Worm (Caenorhabditis elegans): Measurements from ENCODE around the gene F14F7.7.

F14F7.7 gene

ce11 chrIII:13013912-13014311 lies 16.8 kb upstream of the F14F7.7 start (continued):
- TF ChIP-seq hpl-2 (GFP tag; optimal IDR thresholded peaks at IDR 0.05) (no peak), lin-39 (tag; optimal IDR thresholded peaks at IDR 0.05) (no peak), mdl-1 (tag; optimal IDR thresholded peaks at IDR 0.05) (no peak), ztf-4 (tag; optimal IDR thresholded peaks at IDR 0.05) (no peak), egl-27 (tag; optimal IDR thresholded peaks at IDR 0.05) (no peak), pag-3 (tag; optimal IDR thresholded peaks at IDR 0.05; ENCODE audit: borderline replicate concordance, insufficient read depth) (no peak), F16B12.6 (tag; optimal IDR thresholded peaks at IDR 0.05) (no peak), isw-1 (GFP tag; IDR thresholded peaks at IDR 0.05) (no peak), unc-98 (GFP tag; IDR thresholded peaks at IDR 0.05) (no peak), C16A3.4 (tag; optimal IDR thresholded peaks at IDR 0.05) (no peak), snu-23 (GFP tag; optimal IDR thresholded peaks at IDR 0.05) (peak; percentile 2)

ce11 chrIII:13015754-13016317 lies 14.9 kb upstream of the F14F7.7 start:
- TF ChIP-seq nhr-84 (tag; optimal IDR thresholded peaks at IDR 0.05) = no peak
- TF ChIP-seq nhr-90 (tag; optimal IDR thresholded peaks at IDR 0.05; ENCODE audit: poor library complexity) = peak; percentile 37
- peak; percentile 47 for TF ChIP-seq nhr-20 (tag; optimal IDR thresholded peaks at IDR 0.05)
- TF ChIP-seq Y116A8C.19 (tag; optimal IDR thresholded peaks at IDR 0.05; ENCODE audit: borderline replicate concordance) = no peak
- peak; percentile 27 for TF ChIP-seq fkh-10 (GFP tag; optimal IDR thresholded peaks at IDR 0.05)
- peak; percentile 81 for TF ChIP-seq nhr-85 (tag)
- TF ChIP-seq irx-1 (tag; optimal IDR thresholded peaks at IDR 0.05) = no peak
- TF ChIP-seq unc-130 (tag; optimal IDR thresholded peaks at IDR 0.05) = peak; percentile 30
- TF ChIP-seq ceh-8 (GFP tag; optimal IDR thresholded peaks at IDR 0.05) = no peak
- no peak for TF ChIP-seq unc-86 (tag; optimal IDR thresholded peaks at IDR 0.05)
- peak in 1 of 3 experiments; percentile 57 for TF ChIP-seq ceh-82 (tag; optimal IDR thresholded peaks at IDR 0.05)
- peak; percentile 25 to 66 for TF ChIP-seq lsy-2 (tag; optimal IDR thresholded peaks at IDR 0.05)
- no peak for TF ChIP-seq elt-3 (tag; optimal IDR thresholded peaks at IDR 0.05)
- TF ChIP-seq ceh-90 (tag; optimal IDR thresholded peaks at IDR 0.05) = no peak
- TF ChIP-seq fos-1 (tag; optimal IDR thresholded peaks at IDR 0.05) = peak; percentile 29
- TF ChIP-seq pax-3 (tag; optimal IDR thresholded peaks at IDR 0.05) = peak; percentile 6
- TF ChIP-seq hlh-4 (tag; optimal IDR thresholded peaks at IDR 0.05) = no peak
- TF ChIP-seq C16A3.4 (tag; optimal IDR thresholded peaks at IDR 0.05) = peak; percentile 48
- TF ChIP-seq lin-15B (tag; optimal IDR thresholded peaks at IDR 0.05) = no peak
- TF ChIP-seq aha-1 (tag; optimal IDR thresholded peaks at IDR 0.05) = no peak
- peak; percentile 18 for TF ChIP-seq elt-2 (tag; optimal IDR thresholded peaks at IDR 0.05)
- no peak for TF ChIP-seq lin-39 (tag; optimal IDR thresholded peaks at IDR 0.05)
- no peak for TF ChIP-seq nhr-28 (tag; optimal IDR thresholded peaks at IDR 0.05)
- TF ChIP-seq lir-3 (tag; optimal IDR thresholded peaks at IDR 0.05; ENCODE audit: poor library complexity) = peak; percentile 5
- TF ChIP-seq jun-1 (tag; optimal IDR thresholded peaks at IDR 0.05) = peak; percentile 56
- no peak for TF ChIP-seq snpc-4 (tag; optimal IDR thresholded peaks at IDR 0.05)
- TF ChIP-seq ztf-11 (tag; optimal IDR thresholded peaks at IDR 0.05) = no peak
- peak; percentile 70 for TF ChIP-seq nhr-71 (tag; optimal IDR thresholded peaks at IDR 0.05)
- TF ChIP-seq vab-15 (tag; optimal IDR thresholded peaks at IDR 0.05) = peak; percentile 50
- peak; percentile 52 for TF ChIP-seq fkh-8 (tag; optimal IDR thresholded peaks at IDR 0.05)
- peak; percentile 25 for TF ChIP-seq nhr-19 (GFP tag; conservative IDR thresholded peaks at IDR 0.05)
- TF ChIP-seq isw-1 (GFP tag; IDR thresholded peaks at IDR 0.05) = no peak
- TF ChIP-seq pag-3 (tag; optimal IDR thresholded peaks at IDR 0.05; ENCODE audit: borderline replicate concordance, insufficient read depth) = no peak
- TF ChIP-seq efl-1 (optimal IDR thresholded peaks at IDR 0.05) = peak; percentile 21 to 51
- peak; percentile 22 to 74 for TF ChIP-seq efl-1 (GFP tag; optimal IDR thresholded peaks at IDR 0.05 in 1 of 2)
- TF ChIP-seq F16B12.6 (tag; optimal IDR thresholded peaks at IDR 0.05) = peak; percentile 18
- TF ChIP-seq nhr-47 (tag; optimal IDR thresholded peaks at IDR 0.05) = peak; percentile 69
- TF ChIP-seq dpl-1 (GFP tag; optimal IDR thresholded peaks at IDR 0.05) = peak in 2 of 3 experiments; percentile 25
- no peak for TF ChIP-seq C34B4.2 (tag; optimal IDR thresholded peaks at IDR 0.05)
- peak; percentile 55 for TF ChIP-seq nhr-77 (tag; optimal IDR thresholded peaks at IDR 0.05)
- peak; percentile 29 for TF ChIP-seq swsn-7 (tag; optimal IDR thresholded peaks at IDR 0.05)
- no peak for TF ChIP-seq tlp-1 (tag; optimal IDR thresholded peaks at IDR 0.05)
- no peak for TF ChIP-seq ceh-88 (GFP tag; IDR thresholded peaks at IDR 0.05)
- TF ChIP-seq dsc-1 (tag; optimal IDR thresholded peaks at IDR 0.05) = peak; percentile 42

All from whole organism, L1 larva.